Fruit fly (Drosophila melanogaster): ENCODE measurements around the gene CG34375.

The CG34375 gene

dm6 chr3R:23004161-23004560, 6.2 kb downstream of the CG34375 start (continued):
- TF ChIP-seq CG17612 (GFP tag; IDR thresholded peaks at IDR 0.05), result 0 out of 2 replicates have a peak, but pooled peaks have one; percentile 7
- no peak for TF ChIP-seq CoRest (tag; optimal IDR thresholded peaks at IDR 0.05)
- TF ChIP-seq NfI (GFP tag; optimal IDR thresholded peaks at IDR 0.05), result peak; percentile 25
- TF ChIP-seq Mad (GFP tag; optimal IDR thresholded peaks at IDR 0.05), result no peak
- peak; percentile 27; the same call in 1 of the 2 replicates for TF ChIP-seq H2.0 (GFP tag; IDR thresholded peaks at IDR 0.05)
- TF ChIP-seq dimm (GFP tag; IDR thresholded peaks at IDR 0.05), result no peak
- TF ChIP-seq zf30C (GFP tag; optimal IDR thresholded peaks at IDR 0.05), result no peak
- TF ChIP-seq CG8089 (GFP tag; optimal IDR thresholded peaks at IDR 0.05), result no peak
- TF ChIP-seq CG18599 (GFP tag; optimal IDR thresholded peaks at IDR 0.05), result no peak
- peak; percentile 69 for TF ChIP-seq Ets97D (GFP tag; optimal IDR thresholded peaks at IDR 0.05)
- TF ChIP-seq wdn (GFP tag; IDR thresholded peaks at IDR 0.05), result no peak
- no peak for TF ChIP-seq CG8359 (GFP tag; optimal IDR thresholded peaks at IDR 0.05; ENCODE audit: borderline replicate concordance)
- 0 out of 3 replicates have a peak, but pooled peaks have one; percentile 9 for TF ChIP-seq otp (GFP tag; IDR thresholded peaks at IDR 0.05)
- TF ChIP-seq vvl (GFP tag; IDR thresholded peaks at IDR 0.05), result peak; percentile 10; the same call in 1 of the 2 replicates
- TF ChIP-seq CG10366 (GFP tag; IDR thresholded peaks at IDR 0.05), result peak; percentile 21; the same call in 1 of the 2 replicates
- no peak for TF ChIP-seq pnt (GFP tag; optimal IDR thresholded peaks at IDR 0.05)
- TF ChIP-seq HLH3B (GFP tag; IDR thresholded peaks at IDR 0.05), result peak; percentile 30; the same call in 1 of the 2 replicates
- TF ChIP-seq Rx (GFP tag; IDR thresholded peaks at IDR 0.05), result no peak
- TF ChIP-seq Gsc (GFP tag; IDR thresholded peaks at IDR 0.05), result no peak
- no peak; the same call in 1 of the 2 replicates for TF ChIP-seq CG32532 (GFP tag; IDR thresholded peaks at IDR 0.05)
- no peak for TF ChIP-seq dati (GFP tag; IDR thresholded peaks at IDR 0.05)
- no peak for TF ChIP-seq Usf (GFP tag; optimal IDR thresholded peaks at IDR 0.05)
- no peak for TF ChIP-seq CG18764 (GFP tag; optimal IDR thresholded peaks at IDR 0.05)
- TF ChIP-seq z (GFP tag; IDR thresholded peaks at IDR 0.05), result no peak
- TF ChIP-seq Drgx (GFP tag; IDR thresholded peaks at IDR 0.05), result no peak
- TF ChIP-seq amos (GFP tag; IDR thresholded peaks at IDR 0.05; ENCODE audit: partially characterized antibody), result no peak
- TF ChIP-seq CG10321 (GFP tag; IDR thresholded peaks at IDR 0.05), result 0 out of 2 replicates have a peak, but pooled peaks have one; percentile 18
- no peak for TF ChIP-seq tin (GFP tag; optimal IDR thresholded peaks at IDR 0.05)
- TF ChIP-seq CG13424 (tag; optimal IDR thresholded peaks at IDR 0.05), result no peak
- no peak for TF ChIP-seq lbe (GFP tag; optimal IDR thresholded peaks at IDR 0.05)
- TF ChIP-seq CG5953 (GFP tag; IDR thresholded peaks at IDR 0.05), result 0 out of 2 replicates have a peak, but pooled peaks have one; percentile 5
- TF ChIP-seq bowl (GFP tag; IDR thresholded peaks at IDR 0.05), result no peak
- peak; percentile 2 for TF ChIP-seq caup (GFP tag; optimal IDR thresholded peaks at IDR 0.05; ENCODE audit: severe bottlenecking)
- TF ChIP-seq ci (GFP tag; IDR thresholded peaks at IDR 0.05), result peak; percentile 74; the same call in 2 of the 3 replicates

- TF ChIP-seq Dip2 (GFP tag; IDR thresholded peaks at IDR 0.05) (peak; percentile 81), exex (tag; optimal IDR thresholded peaks at IDR 0.05) (peak; percentile 62), row (GFP tag; IDR thresholded peaks at IDR 0.05) (no peak), cad (GFP tag; optimal IDR thresholded peaks at IDR 0.05) (no peak), ro (GFP tag; IDR thresholded peaks at IDR 0.05) (no peak), Vsx1 (GFP tag; optimal IDR thresholded peaks at IDR 0.05) (peak; percentile 36), CG8290 (GFP tag; optimal IDR thresholded peaks at IDR 0.05) (no peak), CG8290 (tag; optimal IDR thresholded peaks at IDR 0.05) (no peak), lab (GFP tag; optimal IDR thresholded peaks at IDR 0.05) (peak; percentile 40), sens (GFP tag) (no peak), Blimp-1 (GFP tag; optimal IDR thresholded peaks at IDR 0.05) (peak; percentile 54), CG1602 (GFP tag; optimal IDR thresholded peaks at IDR 0.05) (no peak), pfk (GFP tag; optimal IDR thresholded peaks at IDR 0.05) (peak; percentile 39), CG42726 (GFP tag; IDR thresholded peaks at IDR 0.05; ENCODE audit: partially characterized antibody) (no peak), Doc2 (GFP tag; IDR thresholded peaks at IDR 0.05) (no peak), mirr (GFP tag; optimal IDR thresholded peaks at IDR 0.05) (peak; percentile 67), CTCF (GFP tag; optimal IDR thresholded peaks at IDR 0.05) (peak; percentile 88)
These were observed 11.7 kb downstream of the CG34375 start for dm6 chr3R:22998623-22999179.
